Worm (Caenorhabditis elegans) whole organism, L3 larva: Measurements from ENCODE around the gene dhhc-13.

Experiments
- ceh-82 ChIP-seq: fragments of 150-350 bp; optimal IDR thresholded peaks from 2 replicates; lab custom pipeline; 2014; ENCODE audit warnings: missing biosample characterization, missing genetic modification characterization
- elt-3 ChIP-seq, 3 experiments: fragments of 150-350 bp in 1 of 3; sonication (generic microtip) in 2 of 3; optimal IDR thresholded peaks; 2 replicates in 2 of 3; 4 replicates in 1 of 3; lab custom pipeline; 2014 to 2017; ENCODE audit warnings: missing biosample characterization in 3 of 3, missing genetic modification characterization in 3 of 3
- fos-1 ChIP-seq: fragments of 150-350 bp; optimal IDR thresholded peaks from 2 replicates; lab custom pipeline; 2014; ENCODE audit warnings: missing biosample characterization, missing genetic modification characterization
- lin-15B ChIP-seq: fragments of 150-350 bp; optimal IDR thresholded peaks from 2 replicates; lab custom pipeline; 2014; ENCODE audit warnings: missing biosample characterization, missing genetic modification characterization
- lin-39 ChIP-seq: fragments of 150-350 bp; optimal IDR thresholded peaks from 2 replicates; lab custom pipeline; 2018; ENCODE audit warnings: missing biosample characterization, missing genetic modification reagents, missing genetic modification characterization
- nhr-11 ChIP-seq: fragments of 150-350 bp; optimal IDR thresholded peaks from 2 replicates; lab custom pipeline; 2014; ENCODE audit warnings: missing biosample characterization, missing genetic modification characterization
- nhr-237 ChIP-seq: fragments of 150-350 bp; optimal IDR thresholded peaks from 2 replicates; lab custom pipeline; 2014; ENCODE audit warnings: missing biosample characterization, missing genetic modification characterization
- nhr-28 ChIP-seq: fragments of 150-350 bp; optimal IDR thresholded peaks from 2 replicates; lab custom pipeline; 2014; ENCODE audit warnings: missing biosample characterization, missing genetic modification characterization
- nhr-76 ChIP-seq: fragments of 150-350 bp; sonication (generic microtip); optimal IDR thresholded peaks from 5 replicates; lab custom pipeline; 2014; ENCODE audit warnings: missing biosample characterization, missing genetic modification characterization
- pha-4 ChIP-seq: fragments of 150-350 bp; optimal IDR thresholded peaks from 2 replicates; lab custom pipeline; 2014; ENCODE audit warnings: missing biosample characterization, missing genetic modification reagents, missing genetic modification characterization
- snpc-4 ChIP-seq: fragments of 150-350 bp; optimal IDR thresholded peaks from 2 replicates; lab custom pipeline; 2014; ENCODE audit warnings: missing biosample characterization, missing genetic modification characterization
- tbx-2 ChIP-seq: sonication (generic microtip); optimal IDR thresholded peaks from 2 replicates; lab custom pipeline; 2016; ENCODE audit warnings: mild to moderate bottlenecking, missing genetic modification characterization, missing compliant biosample characterization

ce11 chrIV:5944172-5944571 lies 27.0 kb downstream of the dhhc-13 start:
- TF ChIP-seq pha-4 (tag; lab: Kevin White, UChicago) (no peak), nhr-76 (no peak), lin-39 (tag; lab: Kevin White, UChicago) (peak; percentile 3), lin-15B (tag; lab: Kevin White, UChicago) (no peak), snpc-4 (tag; lab: Kevin White, UChicago) (no peak), nhr-237 (no peak), fos-1 (tag; lab: Kevin White, UChicago) (no peak), nhr-28 (no peak), elt-3 (tag; optimal IDR thresholded peaks at IDR 0.05; lab: Kevin White, UChicago) (no peak), tbx-2 (tag; lab: Kevin White, UChicago) (no peak), ceh-82 (tag; lab: Kevin White, UChicago) (no peak), nhr-11 (tag; lab: Kevin White, UChicago) (no peak)
